Worm (Caenorhabditis elegans) whole organism, early embryonic: ENCODE data around the gene chil-12.
"Not testable (repeated sequence)": the region's sequence is repeated elsewhere in the genome, so short reads cannot be mapped to it uniquely, and the experiment has no call there.

Source experiments
- F13C5.2 ChIP-seq: sonication (generic microtip); optimal IDR thresholded peaks from 2 replicates; lab custom pipeline; 2017; ENCODE audit warnings: mild to moderate bottlenecking, missing genetic modification characterization, inconsistent platforms, missing compliant biosample characterization
- ama-1 ChIP-seq: fragments of 150-350 bp; optimal IDR thresholded peaks from 2 replicates; lab custom pipeline; 2014
- ceh-36 ChIP-seq: sonication (generic microtip); optimal IDR thresholded peaks from 2 replicates; lab custom pipeline; 2016; ENCODE audit warnings: missing genetic modification characterization, inconsistent platforms, missing compliant biosample characterization
- ets-7 ChIP-seq: sonication (generic microtip); optimal IDR thresholded peaks from 2 replicates; lab custom pipeline; 2016; ENCODE audit warnings: missing genotype, missing genetic modification characterization, missing compliant biosample characterization
- hnd-1 ChIP-seq: sonication (generic microtip); optimal IDR thresholded peaks from 2 replicates; lab custom pipeline; 2016; ENCODE audit warnings: missing genetic modification characterization, missing compliant biosample characterization
- pes-1 ChIP-seq: fragments of 200-800 bp; sonication (Bioruptor generic); IDR thresholded peaks from 2 replicates; pipeline ENCODE4 v1.3.6; 2022; ENCODE audit warnings: missing genetic modification reagents, missing genetic modification characterization, missing compliant biosample characterization
- scrt-1 ChIP-seq: fragments of 200-800 bp; sonication (Bioruptor generic); IDR thresholded peaks from 2 replicates; pipeline ENCODE4 v1.3.6; 2022; ENCODE audit warnings: missing genetic modification characterization, missing compliant biosample characterization
- tbx-11 ChIP-seq: fragments of 200-800 bp; sonication (Bioruptor generic); IDR thresholded peaks from 2 replicates; pipeline ENCODE4 v1.3.6; 2022; ENCODE audit warnings: missing genetic modification characterization, missing compliant biosample characterization

DNA sequence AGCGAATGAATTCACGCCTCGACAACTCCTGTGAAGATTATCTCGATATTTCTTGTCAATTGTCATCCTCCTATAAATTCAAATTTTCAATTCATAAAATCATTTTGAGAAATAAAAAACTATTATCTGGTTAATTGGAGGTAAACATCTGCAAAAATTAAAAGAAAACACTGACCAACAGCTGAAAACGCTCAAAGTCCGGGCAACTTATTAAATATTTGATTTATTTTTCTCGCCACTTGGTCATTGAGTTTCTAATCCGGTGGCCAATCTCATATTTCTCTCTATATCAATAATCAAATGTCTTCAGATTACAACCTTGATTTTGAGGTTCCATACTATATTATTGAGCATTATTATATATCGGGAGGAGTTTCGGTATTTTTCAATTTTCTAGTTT lies 29.5 kb upstream of the chil-12 start, which contains the start of gene sri-24:
- TF ChIP-seq ama-1 (lab: Kevin White, UChicago); ceh-36; F13C5.2 (tag; lab: Kevin White, UChicago); pes-1 (GFP tag; lab: Robert Waterston, UW); tbx-11 (GFP tag; lab: Robert Waterston, UW); hnd-1 (tag; lab: Kevin White, UChicago); scrt-1 (GFP tag; lab: Robert Waterston, UW); ets-7: not testable (repeated sequence)
